Fruit fly (Drosophila melanogaster): ENCODE results near the gene temp.
A peak's percentile ranks its signal among the peaks of the same experiment; 100 is the strongest.

temp gene

DNA sequence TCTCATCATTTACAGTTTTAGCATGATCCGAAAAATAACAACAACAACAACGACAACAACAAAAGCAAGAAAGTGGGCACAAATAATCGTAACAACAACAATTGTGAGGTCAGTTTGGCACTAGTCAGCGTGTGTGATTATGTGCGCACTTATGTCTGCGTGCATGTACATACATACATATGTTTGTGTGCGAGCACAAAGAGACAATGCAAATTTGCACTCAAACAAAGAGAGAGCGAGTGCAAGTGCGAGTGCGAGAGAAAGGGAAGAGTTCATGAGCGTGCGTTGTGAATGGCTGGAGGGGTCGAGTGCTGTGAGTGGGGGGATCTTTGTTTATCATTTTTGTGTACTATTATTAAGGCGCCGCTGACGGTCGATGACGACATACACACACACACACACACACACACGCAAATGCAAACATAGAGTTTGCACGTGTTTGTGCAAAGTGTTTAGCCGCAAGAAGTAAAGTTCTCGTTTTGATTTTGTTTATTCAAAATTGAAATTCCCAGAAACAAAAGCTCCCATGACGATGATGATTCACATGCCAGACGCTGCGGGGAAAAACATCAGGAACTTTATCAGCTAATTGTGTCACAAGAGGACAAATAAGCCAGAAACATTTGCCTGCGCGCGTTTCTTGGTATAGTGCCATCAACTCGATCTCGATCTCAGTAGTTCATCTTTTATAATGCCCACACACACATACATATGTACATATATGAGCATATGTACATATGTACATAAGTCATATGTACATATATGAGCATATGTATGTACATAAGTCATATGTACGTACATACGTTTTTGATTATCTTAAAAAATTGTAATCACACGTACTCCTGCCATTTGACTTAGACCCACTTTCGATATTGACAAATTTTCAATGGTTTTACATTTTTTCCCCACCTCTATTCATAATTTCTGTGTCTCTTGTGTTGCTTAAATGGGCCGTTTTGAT, 32.4 kb upstream of the temp start:
- TF ChIP-seq dmrt93B (GFP tag; optimal IDR thresholded peaks at IDR 0.05) (peak; percentile 23), OdsH (GFP tag; optimal IDR thresholded peaks at IDR 0.05) (peak; percentile 20), Rel (GFP tag; optimal IDR thresholded peaks at IDR 0.05) (no peak), Rel (tag; optimal IDR thresholded peaks at IDR 0.05) (peak; percentile 97), Myc (optimal IDR thresholded peaks at IDR 0.05) (no peak), tai (GFP tag; optimal IDR thresholded peaks at IDR 0.05) (no peak), dsf (GFP tag; optimal IDR thresholded peaks at IDR 0.05; ENCODE audit: borderline replicate concordance) (no peak), jim (GFP tag; optimal IDR thresholded peaks at IDR 0.05) (no peak), woc (GFP tag; optimal IDR thresholded peaks at IDR 0.05) (peak; percentile 24), Vsx2 (GFP tag; optimal IDR thresholded peaks at IDR 0.05; ENCODE audit: partially characterized antibody) (no peak), h (GFP tag; optimal IDR thresholded peaks at IDR 0.05) (peak; percentile 72), Dif (GFP tag; optimal IDR thresholded peaks at IDR 0.05; ENCODE audit: partially characterized antibody) (peak; percentile 62), fru (GFP tag; optimal IDR thresholded peaks at IDR 0.05) (peak; percentile 75), CrebA (GFP tag; optimal IDR thresholded peaks at IDR 0.05; ENCODE audit: borderline replicate concordance) (no peak), CG9705 (GFP tag; optimal IDR thresholded peaks at IDR 0.05) (no peak), usp (GFP tag; optimal IDR thresholded peaks at IDR 0.05) (no peak), brk (GFP tag; optimal IDR thresholded peaks at IDR 0.05) (no peak), dl (GFP tag; optimal IDR thresholded peaks at IDR 0.05; ENCODE audit: insufficient read depth in 1 of 2, partially characterized antibody in 2 of 2) (peak in 1 of 2 experiments; percentile 81), Hr78 (GFP tag; optimal IDR thresholded peaks at IDR 0.05) (no peak), CG32264 (GFP tag; optimal IDR thresholded peaks at IDR 0.05) (no peak), Dfd (GFP tag; optimal IDR thresholded peaks at IDR 0.05) (peak; percentile 54), Jra (GFP tag; optimal IDR thresholded peaks at IDR 0.05) (no peak), pan (optimal IDR thresholded peaks at IDR 0.05) (no peak), HLH106 (tag; optimal IDR thresholded peaks at IDR 0.05) (peak; percentile 38), ey (GFP tag; optimal IDR thresholded peaks at IDR 0.05) (peak; percentile 58), Mio (GFP tag; optimal IDR thresholded peaks at IDR 0.05) (no peak), sage (GFP tag; optimal IDR thresholded peaks at IDR 0.05) (no peak), sv (GFP tag; optimal IDR thresholded peaks at IDR 0.05) (no peak), GATAd (GFP tag; optimal IDR thresholded peaks at IDR 0.05) (no peak), Hnf4 (GFP tag; optimal IDR thresholded peaks at IDR 0.05) (peak; percentile 30), N (GFP tag; optimal IDR thresholded peaks at IDR 0.05) (no peak), Abd-B (GFP tag; optimal IDR thresholded peaks at IDR 0.05) (no peak), rgr (GFP tag; optimal IDR thresholded peaks at IDR 0.05) (peak; percentile 56), foxo (GFP tag; optimal IDR thresholded peaks at IDR 0.05) (peak in 1 of 2 experiments; percentile 82), br (GFP tag; optimal IDR thresholded peaks at IDR 0.05) (peak; percentile 56), Sp1 (GFP tag; optimal IDR thresholded peaks at IDR 0.05) (no peak), Hr83 (GFP tag; optimal IDR thresholded peaks at IDR 0.05; ENCODE audit: poor library complexity, severe bottlenecking) (peak; percentile 56), psq (GFP tag; optimal IDR thresholded peaks at IDR 0.05) (peak; percentile 37), lola (GFP tag; optimal IDR thresholded peaks at IDR 0.05) (no peak)

DNA sequence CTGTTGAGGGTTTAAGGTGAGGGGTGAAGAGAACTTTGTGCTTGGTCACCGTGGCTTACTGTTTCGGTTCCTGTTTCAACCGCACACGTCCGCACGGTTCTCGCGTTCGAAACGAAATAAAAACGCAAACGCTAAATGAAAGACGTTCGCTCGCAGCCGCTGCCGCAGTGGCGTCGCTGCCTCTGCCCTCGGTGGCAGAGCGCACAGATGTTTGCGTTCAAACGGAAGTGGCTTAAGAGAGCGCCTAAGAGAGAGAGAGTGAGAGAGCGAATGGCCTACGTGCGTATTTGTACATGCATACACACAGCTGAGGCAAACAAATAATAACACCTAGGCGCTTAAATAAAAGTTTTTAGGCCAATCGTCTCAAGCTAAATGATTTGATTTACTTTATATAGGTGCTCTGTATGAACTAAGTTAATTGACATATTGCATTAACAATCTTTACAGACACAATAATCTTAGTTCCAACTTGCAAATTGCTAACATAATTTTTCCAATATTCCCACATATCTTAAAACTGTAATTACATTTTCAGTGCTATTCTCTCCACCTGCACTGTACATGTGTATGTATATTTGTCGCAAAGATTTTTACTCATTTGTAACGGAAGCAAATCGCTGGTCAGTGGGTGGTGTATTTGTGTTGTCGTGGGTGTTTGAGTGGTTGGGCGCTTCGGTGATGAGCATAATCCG, 31.1 kb upstream of the temp start, which contains the start of gene CG2865:
Gene CG2865, minus strand, starts transcription at position 118 of the 695 bp plus-strand sequence.
- peak; percentile 95 for TF ChIP-seq br (GFP tag; optimal IDR thresholded peaks at IDR 0.05)
- peak; percentile 67 to 85 for TF ChIP-seq dl (GFP tag; optimal IDR thresholded peaks at IDR 0.05; ENCODE audit: insufficient read depth in 1 of 2, partially characterized antibody in 2 of 2)
- TF ChIP-seq rgr (GFP tag; optimal IDR thresholded peaks at IDR 0.05): peak; percentile 93
- TF ChIP-seq OdsH (GFP tag; optimal IDR thresholded peaks at IDR 0.05): peak; percentile 94
- TF ChIP-seq Vsx2 (GFP tag; optimal IDR thresholded peaks at IDR 0.05; ENCODE audit: partially characterized antibody): no peak
- no peak for TF ChIP-seq Hr78 (GFP tag; optimal IDR thresholded peaks at IDR 0.05)
- TF ChIP-seq jim (GFP tag; optimal IDR thresholded peaks at IDR 0.05): no peak
- TF ChIP-seq Myc (optimal IDR thresholded peaks at IDR 0.05): no peak
- no peak for TF ChIP-seq pan (optimal IDR thresholded peaks at IDR 0.05)
- TF ChIP-seq CG32264 (GFP tag; optimal IDR thresholded peaks at IDR 0.05): peak; percentile 84
- TF ChIP-seq Sp1 (GFP tag; optimal IDR thresholded peaks at IDR 0.05): peak; percentile 98
- TF ChIP-seq h (GFP tag; optimal IDR thresholded peaks at IDR 0.05): peak; percentile 96
- TF ChIP-seq Hnf4 (GFP tag; optimal IDR thresholded peaks at IDR 0.05): peak; percentile 82
- TF ChIP-seq GATAd (GFP tag; optimal IDR thresholded peaks at IDR 0.05): peak; percentile 11
- TF ChIP-seq dmrt93B (GFP tag; optimal IDR thresholded peaks at IDR 0.05): peak; percentile 94
- peak; percentile 97 for TF ChIP-seq fru (GFP tag; optimal IDR thresholded peaks at IDR 0.05)
- TF ChIP-seq brk (GFP tag; optimal IDR thresholded peaks at IDR 0.05): peak; percentile 68
- TF ChIP-seq CrebA (GFP tag; optimal IDR thresholded peaks at IDR 0.05; ENCODE audit: borderline replicate concordance): no peak
- TF ChIP-seq usp (GFP tag; optimal IDR thresholded peaks at IDR 0.05): no peak
- TF ChIP-seq Hr83 (GFP tag; optimal IDR thresholded peaks at IDR 0.05; ENCODE audit: poor library complexity, severe bottlenecking): peak; percentile 81
- TF ChIP-seq lola (GFP tag; optimal IDR thresholded peaks at IDR 0.05): no peak
- no peak for TF ChIP-seq Dfd (GFP tag; optimal IDR thresholded peaks at IDR 0.05)
- TF ChIP-seq psq (GFP tag; optimal IDR thresholded peaks at IDR 0.05): peak; percentile 87
- TF ChIP-seq Jra (GFP tag; optimal IDR thresholded peaks at IDR 0.05): peak; percentile 78
- peak; percentile 98 for TF ChIP-seq HLH106 (tag; optimal IDR thresholded peaks at IDR 0.05)
- TF ChIP-seq foxo (GFP tag; optimal IDR thresholded peaks at IDR 0.05): peak; percentile 67 to 96
- TF ChIP-seq woc (GFP tag; optimal IDR thresholded peaks at IDR 0.05): peak; percentile 95
- peak; percentile 95 for TF ChIP-seq ey (GFP tag; optimal IDR thresholded peaks at IDR 0.05)
- TF ChIP-seq CG9705 (GFP tag; optimal IDR thresholded peaks at IDR 0.05): peak; percentile 97
- TF ChIP-seq tai (GFP tag; optimal IDR thresholded peaks at IDR 0.05): peak; percentile 81
- TF ChIP-seq dsf (GFP tag; optimal IDR thresholded peaks at IDR 0.05; ENCODE audit: borderline replicate concordance): no peak
- TF ChIP-seq Abd-B (GFP tag; optimal IDR thresholded peaks at IDR 0.05): no peak
- peak; percentile 86 for TF ChIP-seq Dif (GFP tag; optimal IDR thresholded peaks at IDR 0.05; ENCODE audit: partially characterized antibody)
- TF ChIP-seq Rel (GFP tag; optimal IDR thresholded peaks at IDR 0.05): peak; percentile 30
- TF ChIP-seq Rel (tag; optimal IDR thresholded peaks at IDR 0.05): peak; percentile 90
- peak; percentile 94 for TF ChIP-seq sv (GFP tag; optimal IDR thresholded peaks at IDR 0.05)

Data from whole organism, wandering third instar larva.